Worm (Caenorhabditis elegans): ENCODE data around the gene F17C11.22.
A peak's percentile ranks its signal among the peaks of the same experiment; 100 is the strongest.

Gene F17C11.22

ce11 chrV:11007651-11008050, 37.7 kb upstream of the F17C11.22 start:
- TF ChIP-seq flt-1 (GFP tag; IDR thresholded peaks at IDR 0.05) = no peak
- no peak for TF ChIP-seq F13C5.2 (tag; optimal IDR thresholded peaks at IDR 0.05)
- no peak for TF ChIP-seq tra-4 (tag; optimal IDR thresholded peaks at IDR 0.05)
- no peak for TF ChIP-seq hmbx-1 (tag; optimal IDR thresholded peaks at IDR 0.05)
- no peak for TF ChIP-seq ceh-36 (tag; optimal IDR thresholded peaks at IDR 0.05)
- TF ChIP-seq ama-1 (optimal IDR thresholded peaks at IDR 0.05) = no peak
- TF ChIP-seq scrt-1 (GFP tag; IDR thresholded peaks at IDR 0.05) = no peak
- TF ChIP-seq tbx-37 (GFP tag; conservative IDR thresholded peaks at IDR 0.05) = no peak
- no peak for TF ChIP-seq ets-7 (tag; optimal IDR thresholded peaks at IDR 0.05)
- no peak for TF ChIP-seq pes-1 (GFP tag; IDR thresholded peaks at IDR 0.05)
- TF ChIP-seq ceh-13 (GFP tag; optimal IDR thresholded peaks at IDR 0.05) = no peak
- no peak for TF ChIP-seq aly-1 (tag; optimal IDR thresholded peaks at IDR 0.05)
- TF ChIP-seq hmg-4 (GFP tag; optimal IDR thresholded peaks at IDR 0.05) = no peak
- TF ChIP-seq hnd-1 (tag; optimal IDR thresholded peaks at IDR 0.05) = no peak
- TF ChIP-seq B0310.2 (tag; optimal IDR thresholded peaks at IDR 0.05) = no peak
- TF ChIP-seq tbx-11 (GFP tag; IDR thresholded peaks at IDR 0.05) = no peak
- no peak for TF ChIP-seq sea-1 (GFP tag; conservative IDR thresholded peaks at IDR 0.05)

ce11 chrV:11004094-11004493, 34.1 kb upstream of the F17C11.22 start:
- TF ChIP-seq sea-1 (GFP tag; conservative IDR thresholded peaks at IDR 0.05) = no peak
- TF ChIP-seq ets-7 (tag; optimal IDR thresholded peaks at IDR 0.05) = no peak
- no peak for TF ChIP-seq hmg-4 (GFP tag; optimal IDR thresholded peaks at IDR 0.05)
- TF ChIP-seq pes-1 (GFP tag; IDR thresholded peaks at IDR 0.05) = no peak
- TF ChIP-seq tbx-37 (GFP tag; conservative IDR thresholded peaks at IDR 0.05) = no peak
- no peak for TF ChIP-seq tra-4 (tag; optimal IDR thresholded peaks at IDR 0.05)
- TF ChIP-seq ceh-36 (tag; optimal IDR thresholded peaks at IDR 0.05) = no peak

- TF ChIP-seq hnd-1 (tag; optimal IDR thresholded peaks at IDR 0.05) (no peak), tbx-37 (GFP tag; conservative IDR thresholded peaks at IDR 0.05) (no peak), ceh-36 (tag; optimal IDR thresholded peaks at IDR 0.05) (no peak), aly-1 (tag; optimal IDR thresholded peaks at IDR 0.05) (no peak), tra-4 (tag; optimal IDR thresholded peaks at IDR 0.05) (no peak), F13C5.2 (tag; optimal IDR thresholded peaks at IDR 0.05) (no peak), ets-7 (tag; optimal IDR thresholded peaks at IDR 0.05) (no peak), tbx-11 (GFP tag; IDR thresholded peaks at IDR 0.05) (no peak), B0310.2 (tag; optimal IDR thresholded peaks at IDR 0.05) (no peak), hmg-4 (GFP tag; optimal IDR thresholded peaks at IDR 0.05) (no peak), flt-1 (GFP tag; IDR thresholded peaks at IDR 0.05) (no peak), ama-1 (optimal IDR thresholded peaks at IDR 0.05) (no peak), ceh-13 (GFP tag; optimal IDR thresholded peaks at IDR 0.05) (no peak), sea-1 (GFP tag; conservative IDR thresholded peaks at IDR 0.05) (no peak), scrt-1 (GFP tag; IDR thresholded peaks at IDR 0.05) (no peak), pes-1 (GFP tag; IDR thresholded peaks at IDR 0.05) (no peak), hmbx-1 (tag; optimal IDR thresholded peaks at IDR 0.05) (no peak)
Measured at ce11 chrV:11002434-11002833, 32.5 kb upstream of the F17C11.22 start, which contains the start of gene F53B7.4. TSS of gene F53B7.4 (minus strand) at chrV:11002534.

ce11 chrV:11000650-11001049, 30.7 kb upstream of the F17C11.22 start, which contains the start of gene isy-1:
TSS of gene isy-1 (minus strand) at chrV:11000699.
- TF ChIP-seq pes-1 (GFP tag; IDR thresholded peaks at IDR 0.05) (no peak), F13C5.2 (tag; optimal IDR thresholded peaks at IDR 0.05) (peak; percentile 23)

ce11 chrV:10998797-10999196, 28.8 kb upstream of the F17C11.22 start, which contains the start of gene F53B7.7:
TSS of gene F53B7.7 (plus strand) at chrV:10999097.
- TF ChIP-seq aly-1 (tag; optimal IDR thresholded peaks at IDR 0.05) (no peak), tbx-37 (GFP tag; conservative IDR thresholded peaks at IDR 0.05) (no peak), pes-1 (GFP tag; IDR thresholded peaks at IDR 0.05) (no peak), hmbx-1 (tag; optimal IDR thresholded peaks at IDR 0.05) (no peak), hmg-4 (GFP tag; optimal IDR thresholded peaks at IDR 0.05) (no peak), ceh-36 (tag; optimal IDR thresholded peaks at IDR 0.05) (no peak), ceh-13 (GFP tag; optimal IDR thresholded peaks at IDR 0.05) (no peak), tra-4 (tag; optimal IDR thresholded peaks at IDR 0.05) (no peak), sea-1 (GFP tag; conservative IDR thresholded peaks at IDR 0.05) (no peak), B0310.2 (tag; optimal IDR thresholded peaks at IDR 0.05) (no peak), F13C5.2 (tag; optimal IDR thresholded peaks at IDR 0.05) (no peak), flt-1 (GFP tag; IDR thresholded peaks at IDR 0.05) (no peak), tbx-11 (GFP tag; IDR thresholded peaks at IDR 0.05) (no peak)

- no peak for TF ChIP-seq ama-1 (optimal IDR thresholded peaks at IDR 0.05)
- no peak for TF ChIP-seq tra-4 (tag; optimal IDR thresholded peaks at IDR 0.05)
- no peak for TF ChIP-seq hmbx-1 (tag; optimal IDR thresholded peaks at IDR 0.05)
- no peak for TF ChIP-seq B0310.2 (tag; optimal IDR thresholded peaks at IDR 0.05)
- TF ChIP-seq hnd-1 (tag; optimal IDR thresholded peaks at IDR 0.05) = no peak
- TF ChIP-seq flt-1 (GFP tag; IDR thresholded peaks at IDR 0.05) = no peak
- TF ChIP-seq ceh-36 (tag; optimal IDR thresholded peaks at IDR 0.05) = no peak
- TF ChIP-seq tbx-11 (GFP tag; IDR thresholded peaks at IDR 0.05) = no peak
- no peak for TF ChIP-seq pes-1 (GFP tag; IDR thresholded peaks at IDR 0.05)
- TF ChIP-seq scrt-1 (GFP tag; IDR thresholded peaks at IDR 0.05) = no peak
- no peak for TF ChIP-seq F13C5.2 (tag; optimal IDR thresholded peaks at IDR 0.05)
- no peak for TF ChIP-seq aly-1 (tag; optimal IDR thresholded peaks at IDR 0.05)
Measured at ce11 chrV:10991789-10992188, 21.8 kb upstream of the F17C11.22 start, which contains the start of gene frpr-9. TSS of gene frpr-9 (plus strand) at chrV:10992089.

ce11 chrV:10981113-10981512, 11.1 kb upstream of the F17C11.22 start, which contains the start of gene fig-1:
TSS of gene fig-1 (minus strand) at chrV:10981213.
- no peak for TF ChIP-seq ceh-36 (tag; optimal IDR thresholded peaks at IDR 0.05)
- no peak for TF ChIP-seq pes-1 (GFP tag; IDR thresholded peaks at IDR 0.05)
- no peak for TF ChIP-seq ceh-13 (GFP tag; optimal IDR thresholded peaks at IDR 0.05)
- no peak for TF ChIP-seq tra-4 (tag; optimal IDR thresholded peaks at IDR 0.05)
- no peak for TF ChIP-seq sea-1 (GFP tag; conservative IDR thresholded peaks at IDR 0.05)
- TF ChIP-seq tbx-37 (GFP tag; conservative IDR thresholded peaks at IDR 0.05) = no peak
- TF ChIP-seq hmg-4 (GFP tag; optimal IDR thresholded peaks at IDR 0.05) = no peak

ce11 chrV:10975091-10975490, 5.1 kb upstream of the F17C11.22 start:
- TF ChIP-seq pes-1 (GFP tag; IDR thresholded peaks at IDR 0.05) (no peak), sea-1 (GFP tag; conservative IDR thresholded peaks at IDR 0.05) (no peak), scrt-1 (GFP tag; IDR thresholded peaks at IDR 0.05) (no peak), tra-4 (tag; optimal IDR thresholded peaks at IDR 0.05) (no peak), F13C5.2 (tag; optimal IDR thresholded peaks at IDR 0.05) (no peak), ets-7 (tag; optimal IDR thresholded peaks at IDR 0.05) (no peak)

Measured in whole organism, early embryonic.